Fruit fly (Drosophila melanogaster) whole organism, wandering third instar larva: ENCODE data around the gene CG46459.

Source experiments
- dl ChIP-seq, 2 experiments: fragments of 175-275, 200-275 bp in 1 of 2; fragments of 200-275 bp in 1 of 2; sonication (Bioruptor generic); optimal IDR thresholded peaks; lab custom pipeline; 2018; ENCODE audit warnings: mild to moderate bottlenecking in 2 of 2, missing biosample characterization in 2 of 2, missing genetic modification characterization in 2 of 2, moderate library complexity in 2 of 2; ENCODE audit not compliant: partially characterized antibody in 2 of 2, insufficient read depth in 1 of 2
- dmrt93B ChIP-seq: fragments of 200-800 bp; sonication (Bioruptor generic); optimal IDR thresholded peaks from 2 replicates; lab custom pipeline; 2018; ENCODE audit warnings: missing biosample characterization, mild to moderate bottlenecking, missing genetic modification characterization
- sage ChIP-seq: fragments of 200-800 bp; sonication (Bioruptor generic); optimal IDR thresholded peaks from 2 replicates; lab custom pipeline; 2016; ENCODE audit warnings: missing biosample characterization, mild to moderate bottlenecking, missing genetic modification characterization

dm6 chr3R:10678935-10679565 is 17.4 kb upstream of the CG46459 start:
- no peak for TF ChIP-seq dl (GFP tag; optimal IDR thresholded peaks at IDR 0.05; lab: Kevin White, UChicago; ENCODE audit: insufficient read depth in 1 of 2, partially characterized antibody in 2 of 2)
- no peak for TF ChIP-seq sage (GFP tag; lab: Kevin White, UChicago)
- TF ChIP-seq dmrt93B (GFP tag; lab: Kevin White, UChicago): no peak
